Worm (Caenorhabditis elegans): Measurements from ENCODE around the gene F13E9.11.

DNA sequence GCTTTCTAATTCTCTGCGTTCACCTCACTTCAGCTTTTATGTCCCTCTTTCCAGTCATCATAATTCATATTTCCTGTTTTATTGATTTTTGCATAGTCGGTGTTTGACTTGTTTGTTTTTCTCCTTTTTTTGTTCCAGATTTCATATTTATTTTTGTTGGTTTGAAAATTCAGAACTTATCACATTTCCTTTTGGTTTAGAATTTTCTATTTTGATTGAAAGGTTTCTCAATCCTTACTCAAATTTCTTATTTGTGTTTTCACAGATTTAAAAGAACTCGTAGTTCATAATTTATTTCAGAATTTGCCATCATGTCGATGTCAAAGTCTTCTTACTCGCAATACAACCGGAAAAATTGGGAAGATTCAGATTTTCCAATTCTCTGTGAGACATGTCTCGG lies 7.8 kb downstream of the F13E9.11 start, which contains the start of gene rbm-22:
- no peak for TF ChIP-seq eyg-1 (tag; optimal IDR thresholded peaks at IDR 0.05)
- TF ChIP-seq nhr-232 (tag; optimal IDR thresholded peaks at IDR 0.05): no peak
- TF ChIP-seq pat-9 (tag; optimal IDR thresholded peaks at IDR 0.05): no peak
- TF ChIP-seq ama-1 (optimal IDR thresholded peaks at IDR 0.05): no peak
- no peak for TF ChIP-seq pag-3 (tag; optimal IDR thresholded peaks at IDR 0.05; ENCODE audit: borderline replicate concordance)
- no peak for TF ChIP-seq ceh-2 (tag; optimal IDR thresholded peaks at IDR 0.05)

All from whole organism, late embryonic.